Fruit fly (Drosophila melanogaster) whole organism, wandering third instar larva: ENCODE results near the gene Actn3.

Experiments
- Dfd ChIP-seq: fragments of >200 bp; optimal IDR thresholded peaks from 2 replicates; lab custom pipeline; 2017; ENCODE audit warnings: missing biosample characterization, missing genetic modification characterization
- Mio ChIP-seq: sonication (Bioruptor generic); optimal IDR thresholded peaks from 2 replicates; lab custom pipeline; 2016; ENCODE audit warnings: missing biosample characterization, missing genetic modification characterization
- Myc ChIP-seq: fragments of >200 bp; optimal IDR thresholded peaks from 2 replicates; lab custom pipeline; 2017
- br ChIP-seq: fragments of 200-800 bp; sonication (Bioruptor generic); optimal IDR thresholded peaks from 2 replicates; lab custom pipeline; 2016; ENCODE audit warnings: missing biosample characterization, missing genetic modification characterization
- brk ChIP-seq: fragments of 200-800 bp; sonication (Bioruptor generic); optimal IDR thresholded peaks from 2 replicates; lab custom pipeline; 2016; ENCODE audit warnings: missing biosample characterization, mild to moderate bottlenecking, missing genetic modification characterization
- dsf ChIP-seq: sonication (Bioruptor generic); optimal IDR thresholded peaks from 2 replicates; lab custom pipeline; 2016; ENCODE audit warnings: missing biosample characterization, missing genetic modification characterization, borderline replicate concordance
- ey ChIP-seq: fragments of 200-800 bp; sonication (Bioruptor generic); optimal IDR thresholded peaks from 2 replicates; lab custom pipeline; 2016; ENCODE audit warnings: missing biosample characterization, missing genetic modification characterization
- foxo ChIP-seq, 2 experiments: fragments of 200-800 bp; sonication (Bioruptor generic); optimal IDR thresholded peaks; 2 replicates in 1 of 2; 3 replicates in 1 of 2; lab custom pipeline; 2016 to 2017; ENCODE audit warnings: missing biosample characterization in 2 of 2, missing genetic modification characterization in 2 of 2
- fru ChIP-seq: fragments of 200-800 bp; sonication (Bioruptor generic); optimal IDR thresholded peaks from 3 replicates; lab custom pipeline; 2016; ENCODE audit warnings: missing biosample characterization, mild to moderate bottlenecking, missing genetic modification characterization
- h ChIP-seq: fragments of 200-800 bp; sonication (Bioruptor generic); optimal IDR thresholded peaks from 3 replicates; lab custom pipeline; 2016; ENCODE audit warnings: missing biosample characterization, mild to moderate bottlenecking, missing genetic modification characterization
- pan ChIP-seq: fragments of >200 bp; optimal IDR thresholded peaks from 2 replicates; lab custom pipeline; 2017
- psq ChIP-seq: fragments of 200-800 bp; sonication (Bioruptor generic); optimal IDR thresholded peaks from 3 replicates; lab custom pipeline; 2017; ENCODE audit warnings: missing biosample characterization, mild to moderate bottlenecking, missing genetic modification characterization, moderate library complexity
- usp ChIP-seq: fragments of >200 bp; optimal IDR thresholded peaks from 2 replicates; lab custom pipeline; 2017; ENCODE audit warnings: missing biosample characterization, missing genetic modification characterization

dm6 chr3R:16948667-16949066 lies 28.9 kb downstream of the Actn3 start:
- TF ChIP-seq brk (GFP tag; lab: Kevin White, UChicago) (no peak), h (GFP tag; lab: Kevin White, UChicago) (no peak), psq (GFP tag; lab: Kevin White, UChicago) (no peak), dsf (GFP tag; lab: Kevin White, UChicago) (no peak), Dfd (GFP tag; lab: Kevin White, UChicago) (no peak), foxo (GFP tag; optimal IDR thresholded peaks at IDR 0.05; lab: Kevin White, UChicago) (no peak), Mio (no peak), fru (GFP tag; lab: Kevin White, UChicago) (no peak), br (no peak), usp (GFP tag; lab: Kevin White, UChicago) (no peak), ey (GFP tag; lab: Kevin White, UChicago) (no peak), Myc (lab: Kevin White, UChicago) (no peak), pan (lab: Kevin White, UChicago) (no peak)
